Worm (Caenorhabditis elegans): ENCODE data around the gene F44G4.7.
A peak's percentile ranks its signal among the peaks of the same experiment; 100 is the strongest.

- TF ChIP-seq tab-1 (GFP tag; IDR thresholded peaks at IDR 0.05) (no peak), ztf-23 (GFP tag; IDR thresholded peaks at IDR 0.05) (0 out of 2 replicates have a peak, but pooled peaks have one; percentile 48)
These were observed 40.1 kb downstream of the F44G4.7 start, which contains the start of the genes ndub-3 and C18E9.2 for ce11 chrII:8964835-8965234.

Data from whole organism, midembryonic.